Fruit fly (Drosophila melanogaster) whole organism, prepupa: Measurements from ENCODE around the gene Tm2.

Experiments
- CG10631 ChIP-seq: fragments of 200-800 bp; sonication (Bioruptor generic); optimal IDR thresholded peaks from 2 replicates; lab custom pipeline; 2016; ENCODE audit warnings: missing biosample characterization, missing genetic modification characterization
- CG11902 ChIP-seq: fragments of 200-800 bp; sonication (Bioruptor generic); optimal IDR thresholded peaks from 3 replicates; lab custom pipeline; 2016; ENCODE audit warnings: missing biosample characterization, missing genetic modification characterization
- CG15336 ChIP-seq: fragments of 200-800 bp; sonication (Bioruptor generic); IDR thresholded peaks from 2 replicates; pipeline ENCODE4 v1.3.6; 2022; ENCODE audit warnings: missing biosample characterization, missing genetic modification characterization
- CG16779 ChIP-seq: fragments of 200-800 bp; sonication (Bioruptor generic); optimal IDR thresholded peaks from 3 replicates; lab custom pipeline; 2017; ENCODE audit warnings: missing biosample characterization, mild to moderate bottlenecking, missing genetic modification characterization
- CG3919 ChIP-seq: fragments of 200-800 bp; sonication (Bioruptor generic); optimal IDR thresholded peaks from 3 replicates; lab custom pipeline; 2016; ENCODE audit warnings: missing biosample characterization, missing genetic modification characterization
- CG7368 ChIP-seq: fragments of 200-800 bp; sonication (Bioruptor generic); optimal IDR thresholded peaks from 3 replicates; lab custom pipeline; 2016; ENCODE audit warnings: missing biosample characterization, missing genetic modification characterization
- Eip78C ChIP-seq: fragments of 200-800 bp; sonication (Bioruptor generic); peaks from one replicate; lab custom pipeline; 2016; ENCODE audit warnings: missing biosample characterization, missing genetic modification characterization
- Eip93F ChIP-seq: fragments of 200-800 bp; sonication (Bioruptor generic); optimal IDR thresholded peaks from 2 replicates; lab custom pipeline; 2016; ENCODE audit warnings: missing biosample characterization, mild to moderate bottlenecking, missing genetic modification characterization
- Ets21C ChIP-seq: fragments of 200-800 bp; sonication (Bioruptor generic); optimal IDR thresholded peaks from 3 replicates; lab custom pipeline; 2016; ENCODE audit warnings: missing biosample characterization, missing genetic modification characterization
- Ets96B ChIP-seq: fragments of 200-800 bp; optimal IDR thresholded peaks from 2 replicates; lab custom pipeline; 2019; ENCODE audit warnings: missing biosample characterization, mild to moderate bottlenecking, missing genetic modification characterization, moderate library complexity
- Hr38 ChIP-seq: sonication (Bioruptor generic); optimal IDR thresholded peaks from 2 replicates; lab custom pipeline; 2016; ENCODE audit warnings: missing biosample characterization, missing genetic modification characterization
- Met ChIP-seq: fragments of 200-800 bp; sonication (Bioruptor generic); optimal IDR thresholded peaks from 3 replicates; lab custom pipeline; 2016; ENCODE audit warnings: missing biosample characterization, missing genetic modification characterization
- Sox14 ChIP-seq: fragments of 200-800 bp; sonication (Bioruptor generic); optimal IDR thresholded peaks from 3 replicates; lab custom pipeline; 2016; ENCODE audit warnings: missing biosample characterization, missing genetic modification characterization
- fd59A ChIP-seq: fragments of 200-800 bp; sonication (Bioruptor generic); optimal IDR thresholded peaks from 2 replicates; lab custom pipeline; 2017; ENCODE audit warnings: missing biosample characterization, mild to moderate bottlenecking, missing genetic modification characterization, missing genetic modification reagents

dm6 chr3R:15310695-15311094 lies 702 bp downstream of the Tm2 start:
- no peak for TF ChIP-seq Eip78C (GFP tag; lab: Kevin White, UChicago)
- TF ChIP-seq Met (GFP tag; lab: Kevin White, UChicago) = no peak
- no peak for TF ChIP-seq CG10631
- no peak for TF ChIP-seq CG11902 (GFP tag; lab: Kevin White, UChicago)
- TF ChIP-seq Ets21C = no peak
- TF ChIP-seq CG15336 (GFP tag; lab: Robert Waterston, UW) = no peak
- TF ChIP-seq CG16779 (tag; lab: Kevin White, UChicago) = no peak
- no peak for TF ChIP-seq CG3919 (GFP tag; lab: Kevin White, UChicago)
- TF ChIP-seq Ets96B (tag; lab: Kevin White, UChicago) = no peak
- no peak for TF ChIP-seq Eip93F (GFP tag; lab: Kevin White, UChicago)
- no peak for TF ChIP-seq Sox14 (GFP tag; lab: Kevin White, UChicago)
- TF ChIP-seq fd59A (GFP tag; lab: Kevin White, UChicago) = no peak
- TF ChIP-seq Hr38 (GFP tag; lab: Kevin White, UChicago) = no peak
- TF ChIP-seq CG7368 (GFP tag; lab: Kevin White, UChicago) = no peak
